Fruit fly (Drosophila melanogaster) whole organism, embryonic: ENCODE results near the gene rols.

ENCODE experiments used
- Bdp1 ChIP-seq: fragments of 200-800 bp; sonication (Bioruptor generic); optimal IDR thresholded peaks from 3 replicates; lab custom pipeline; 2016; ENCODE audit warnings: missing biosample characterization, missing genetic modification characterization
- CG10209 ChIP-seq: fragments of 200-800 bp; sonication (Bioruptor generic); optimal IDR thresholded peaks from 3 replicates; lab custom pipeline; 2017; ENCODE audit warnings: missing biosample characterization, mild to moderate bottlenecking, missing genetic modification characterization, missing genetic modification reagents
- CG11093 ChIP-seq: fragments of 200-800 bp; sonication (Bioruptor generic); IDR thresholded peaks from 3 replicates; pipeline ENCODE4 v1.3.6; 2022; ENCODE audit warnings: missing biosample characterization, missing genetic modification characterization
- CG11696 ChIP-seq: fragments of 200-800 bp; sonication (Bioruptor generic); IDR thresholded peaks from 2 replicates; pipeline ENCODE4 v1.3.6; 2022; ENCODE audit warnings: missing biosample characterization, missing genetic modification characterization
- CG1233 ChIP-seq: fragments of 200-800 bp; sonication (Bioruptor generic); optimal IDR thresholded peaks from 4 replicates; lab custom pipeline; 2018; ENCODE audit warnings: missing biosample characterization, mild to moderate bottlenecking, missing genetic modification characterization
- CG13123 ChIP-seq: fragments of 200-800 bp; sonication (Bioruptor generic); optimal IDR thresholded peaks from 2 replicates; lab custom pipeline; 2016; ENCODE audit warnings: missing biosample characterization, missing genetic modification characterization
- CG15269 ChIP-seq: fragments of 200-800 bp; sonication (Bioruptor generic); optimal IDR thresholded peaks from 2 replicates; lab custom pipeline; 2018; ENCODE audit warnings: missing biosample characterization, mild to moderate bottlenecking, missing genetic modification characterization, moderate library complexity
- CG15601 ChIP-seq: fragments of 200-800 bp; sonication (Bioruptor generic); optimal IDR thresholded peaks from 3 replicates; lab custom pipeline; 2019; ENCODE audit warnings: missing biosample characterization, mild to moderate bottlenecking, missing genetic modification characterization, moderate library complexity
- CG1647 ChIP-seq: fragments of 200-800 bp; sonication (Bioruptor generic); optimal IDR thresholded peaks from 3 replicates; lab custom pipeline; 2016; ENCODE audit warnings: missing biosample characterization, missing genetic modification characterization
- CG17829 ChIP-seq: fragments of 200-800 bp; optimal IDR thresholded peaks from 2 replicates; lab custom pipeline; 2019; ENCODE audit warnings: missing biosample characterization, mild to moderate bottlenecking, missing genetic modification characterization, moderate library complexity
- CG2120 ChIP-seq: fragments of 200-800 bp; sonication (Bioruptor generic); optimal IDR thresholded peaks from 3 replicates; lab custom pipeline; 2016; ENCODE audit warnings: missing biosample characterization, missing genetic modification characterization
- CG2889 ChIP-seq: fragments of 200-800 bp; sonication (Bioruptor generic); IDR thresholded peaks from 3 replicates; pipeline ENCODE4 v1.3.6; 2022; ENCODE audit warnings: missing biosample characterization, missing genetic modification characterization
- CG30403 ChIP-seq: fragments of 200-800 bp; sonication (Bioruptor generic); optimal IDR thresholded peaks from 3 replicates; lab custom pipeline; 2016; ENCODE audit warnings: missing biosample characterization, missing genetic modification characterization
- CG33557 ChIP-seq: fragments of 200-800 bp; sonication (Bioruptor generic); optimal IDR thresholded peaks from 2 replicates; lab custom pipeline; 2019; ENCODE audit warnings: missing biosample characterization, mild to moderate bottlenecking, missing genetic modification characterization, moderate library complexity
- CG3407 ChIP-seq: fragments of 200-800 bp; sonication (Bioruptor generic); optimal IDR thresholded peaks from 2 replicates; lab custom pipeline; 2018; ENCODE audit warnings: missing biosample characterization, mild to moderate bottlenecking, missing genetic modification characterization
- CG5953 ChIP-seq: fragments of 200-800 bp; sonication (Bioruptor generic); IDR thresholded peaks from 2 replicates; pipeline ENCODE4 v1.3.6; 2022; ENCODE audit warnings: missing biosample characterization, missing genetic modification characterization
- CG7963 ChIP-seq: fragments of 200-800 bp; sonication (Bioruptor generic); IDR thresholded peaks from 3 replicates; pipeline ENCODE4 v1.3.6; 2022; ENCODE audit warnings: missing biosample characterization, missing genetic modification characterization; ENCODE audit not compliant: partially characterized antibody
- CG9797 ChIP-seq: fragments of 200-800 bp; sonication (Bioruptor generic); optimal IDR thresholded peaks from 3 replicates; lab custom pipeline; 2018; ENCODE audit warnings: missing biosample characterization, mild to moderate bottlenecking, missing genetic modification characterization
- D19B ChIP-seq: fragments of 200-800 bp; sonication (Bioruptor generic); optimal IDR thresholded peaks from 2 replicates; lab custom pipeline; 2017; ENCODE audit warnings: missing biosample characterization, mild to moderate bottlenecking, missing genetic modification characterization
- E2f2 ChIP-seq: fragments of 200-800 bp; sonication (Bioruptor generic); IDR thresholded peaks from 2 replicates; pipeline ENCODE4 v1.3.6; 2022; ENCODE audit warnings: missing biosample characterization, missing genetic modification characterization
- Elba2 ChIP-seq: fragments of 200-800 bp; sonication (Bioruptor generic); optimal IDR thresholded peaks from 3 replicates; lab custom pipeline; 2016; ENCODE audit warnings: missing biosample characterization, missing genetic modification characterization
- Ets97D ChIP-seq: fragments of 200-800 bp; sonication (Bioruptor generic); optimal IDR thresholded peaks from 3 replicates; lab custom pipeline; 2016; ENCODE audit warnings: missing biosample characterization, missing genetic modification characterization
- Fer2 ChIP-seq: fragments of 200-800 bp; sonication (Bioruptor generic); optimal IDR thresholded peaks from 2 replicates; lab custom pipeline; 2018; ENCODE audit warnings: missing biosample characterization, mild to moderate bottlenecking, missing genetic modification characterization, moderate library complexity
- Mad ChIP-seq: fragments of 200-800 bp; sonication (Bioruptor generic); optimal IDR thresholded peaks from 2 replicates; lab custom pipeline; 2016; ENCODE audit warnings: missing biosample characterization, missing genetic modification characterization
- NC2β ChIP-seq: fragments of 200-800 bp; sonication (Bioruptor generic); optimal IDR thresholded peaks from 2 replicates; lab custom pipeline; 2016; ENCODE audit warnings: missing biosample characterization, missing genetic modification characterization
- Oli ChIP-seq: fragments of 200-800 bp; sonication (Bioruptor generic); optimal IDR thresholded peaks from 2 replicates; lab custom pipeline; 2018; ENCODE audit warnings: missing biosample characterization, mild to moderate bottlenecking, missing genetic modification characterization, moderate library complexity
- Optix ChIP-seq: fragments of 200-800 bp; sonication (Bioruptor generic); IDR thresholded peaks from 3 replicates; pipeline ENCODE4 v1.3.6; 2022; ENCODE audit warnings: missing biosample characterization, missing genetic modification characterization
- Ptx1 ChIP-seq: fragments of 200-800 bp; sonication (Bioruptor generic); IDR thresholded peaks from 2 replicates; pipeline ENCODE4 v1.3.6; 2022; ENCODE audit warnings: missing biosample characterization, missing genetic modification characterization
- Rfx ChIP-seq: fragments of 200-800 bp; sonication (Bioruptor generic); IDR thresholded peaks from 2 replicates; pipeline ENCODE4 v1.3.6; 2022; ENCODE audit warnings: missing biosample characterization, missing genetic modification characterization
- Rx ChIP-seq: fragments of 200-800 bp; sonication (Bioruptor generic); IDR thresholded peaks from 2 replicates; pipeline ENCODE4 v1.3.6; 2022; ENCODE audit warnings: missing biosample characterization, missing genetic modification characterization
- Tbp ChIP-seq: fragments of >200 bp; optimal IDR thresholded peaks from 2 replicates; lab custom pipeline; 2018; ENCODE audit warnings: missing biosample characterization, missing genetic modification characterization
- Usf ChIP-seq: fragments of 200-800 bp; sonication (Bioruptor generic); optimal IDR thresholded peaks from 2 replicates; lab custom pipeline; 2017; ENCODE audit warnings: missing genotype, missing biosample characterization, missing genetic modification characterization
- aop ChIP-seq: fragments of 200-800 bp; sonication (Bioruptor generic); IDR thresholded peaks from 2 replicates; pipeline ENCODE4 v1.3.6; 2022; ENCODE audit warnings: missing biosample characterization, missing genetic modification characterization
- dmrt11E ChIP-seq: fragments of 200-800 bp; sonication (Bioruptor generic); optimal IDR thresholded peaks from 3 replicates; lab custom pipeline; 2018; ENCODE audit warnings: missing biosample characterization, mild to moderate bottlenecking, missing genetic modification characterization, moderate library complexity
- emc ChIP-seq: fragments of 200-800 bp; sonication (Bioruptor generic); optimal IDR thresholded peaks from 2 replicates; lab custom pipeline; 2016; ENCODE audit warnings: missing biosample characterization, missing genetic modification characterization
- exex ChIP-seq: fragments of 200-800 bp; sonication (Bioruptor generic); optimal IDR thresholded peaks from 4 replicates; lab custom pipeline; 2018; ENCODE audit warnings: missing biosample characterization, mild to moderate bottlenecking, missing genetic modification characterization, moderate library complexity
- gcm2 ChIP-seq: fragments of 200-800 bp; sonication (Bioruptor generic); optimal IDR thresholded peaks from 2 replicates; lab custom pipeline; 2016; ENCODE audit warnings: missing biosample characterization, missing genetic modification characterization
- h ChIP-seq: fragments of >200 bp; optimal IDR thresholded peaks from 2 replicates; lab custom pipeline; 2017
- jing ChIP-seq: fragments of 200-800 bp; sonication (Bioruptor generic); optimal IDR thresholded peaks from 2 replicates; lab custom pipeline; 2018; ENCODE audit warnings: missing biosample characterization, mild to moderate bottlenecking, missing genetic modification characterization
- mld ChIP-seq: fragments of 200-800 bp; sonication (Bioruptor generic); IDR thresholded peaks from 3 replicates; pipeline ENCODE4 v1.3.6; 2022; ENCODE audit warnings: missing biosample characterization, missing genetic modification characterization; ENCODE audit not compliant: partially characterized antibody
- nau ChIP-seq: fragments of 200-800 bp; sonication (Bioruptor generic); optimal IDR thresholded peaks from 3 replicates; lab custom pipeline; 2017; ENCODE audit warnings: missing biosample characterization, mild to moderate bottlenecking, missing genetic modification characterization, missing genetic modification reagents
- nom ChIP-seq: fragments of 200-800 bp; sonication (Bioruptor generic); optimal IDR thresholded peaks from 2 replicates; lab custom pipeline; 2017; ENCODE audit warnings: missing biosample characterization, missing genetic modification characterization, mild to moderate bottlenecking, moderate library complexity, missing genetic modification reagents
- pnt ChIP-seq: fragments of 200-800 bp; sonication (Bioruptor generic); optimal IDR thresholded peaks from 3 replicates; lab custom pipeline; 2016; ENCODE audit warnings: missing biosample characterization, missing genetic modification characterization
- sisA ChIP-seq: fragments of 200-800 bp; sonication (Bioruptor generic); IDR thresholded peaks from 2 replicates; pipeline ENCODE4 v1.3.6; 2022; ENCODE audit warnings: missing biosample characterization, missing genetic modification characterization
- ssp ChIP-seq: fragments of 200-800 bp; sonication (Bioruptor generic); IDR thresholded peaks from 2 replicates; pipeline ENCODE4 v1.3.6; 2022; ENCODE audit warnings: missing biosample characterization, missing genetic modification characterization
- tna ChIP-seq: fragments of 200-800 bp; sonication (Bioruptor generic); IDR thresholded peaks from 2 replicates; pipeline ENCODE4 v1.3.6; 2022; ENCODE audit warnings: missing biosample characterization, missing genetic modification characterization; ENCODE audit not compliant: partially characterized antibody
- trem ChIP-seq: fragments of 200-800 bp; optimal IDR thresholded peaks from 3 replicates; lab custom pipeline; 2019; ENCODE audit warnings: missing biosample characterization, mild to moderate bottlenecking, missing genetic modification characterization, moderate library complexity
- wdn ChIP-seq: fragments of 200-800 bp; sonication (Bioruptor generic); IDR thresholded peaks from 2 replicates; pipeline ENCODE4 v1.3.6; 2022; ENCODE audit warnings: missing biosample characterization, missing genetic modification characterization
- wor ChIP-seq: fragments of 200-800 bp; sonication (Bioruptor generic); IDR thresholded peaks from 2 replicates; pipeline ENCODE4 v1.3.6; 2022; ENCODE audit warnings: missing biosample characterization, missing genetic modification characterization
- z ChIP-seq: fragments of 200-800 bp; sonication (Bioruptor generic); IDR thresholded peaks from 3 replicates; pipeline ENCODE4 v1.3.6; 2022; ENCODE audit warnings: missing biosample characterization, missing genetic modification characterization

rols gene

DNA sequence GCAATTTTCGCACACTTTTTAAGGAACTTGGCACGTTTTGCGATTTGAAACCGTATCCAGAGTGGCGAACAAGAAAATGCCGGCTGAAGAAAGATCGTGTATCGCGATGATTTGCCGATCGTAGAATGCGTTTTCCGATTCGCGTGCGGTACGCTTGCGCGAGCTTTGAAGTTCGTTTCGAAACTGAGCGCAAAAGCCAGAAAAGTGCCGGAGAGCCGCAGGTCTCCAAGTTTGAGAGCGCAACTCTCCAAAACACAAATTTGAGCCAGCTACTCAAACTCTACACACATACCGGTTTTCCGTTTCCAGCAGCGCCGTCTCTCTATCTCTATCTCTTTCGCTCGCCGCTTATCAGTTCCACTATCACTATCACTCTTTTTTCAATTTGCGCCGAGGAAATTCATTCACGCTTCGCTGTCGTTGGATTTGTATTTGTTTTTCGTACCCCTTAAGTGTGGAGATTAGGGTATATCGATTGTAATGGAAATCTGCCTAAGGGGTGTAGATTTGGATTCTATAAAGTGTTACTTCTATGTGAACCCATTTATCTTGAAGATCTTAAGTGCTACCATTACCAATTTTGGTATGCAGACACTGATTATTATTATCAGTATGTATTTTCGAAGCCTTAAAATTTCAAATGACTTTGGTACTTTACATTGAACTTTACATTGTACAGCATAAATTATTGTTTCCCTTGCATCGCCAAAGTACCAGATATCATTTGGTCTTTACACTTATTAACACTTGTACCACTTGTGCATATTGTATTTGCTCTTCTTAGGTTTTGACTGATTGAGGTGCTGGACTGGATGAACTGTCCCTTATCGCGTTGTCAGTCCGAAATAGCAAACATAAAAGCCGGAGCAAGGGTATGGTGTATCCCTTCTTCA, 8.1 kb downstream of the rols start (continued):
- peak; percentile 69 for TF ChIP-seq ssp
- TF ChIP-seq CG15601 (tag; lab: Kevin White, UChicago) = peak; percentile 29
- TF ChIP-seq z (GFP tag; lab: Robert Waterston, UW) = peak; percentile 64; the same call in 1 of the 3 replicates
- no peak for TF ChIP-seq CG11696 (GFP tag; lab: Robert Waterston, UW)
- TF ChIP-seq CG30403 (GFP tag; lab: Kevin White, UChicago) = peak; percentile 84
- peak; percentile 54 for TF ChIP-seq exex
- TF ChIP-seq CG33557 (GFP tag; lab: Kevin White, UChicago) = no peak
- TF ChIP-seq E2f2 (GFP tag; lab: Robert Waterston, UW) = peak; percentile 46; the same call in 1 of the 2 replicates
- peak; percentile 47 for TF ChIP-seq Rx (GFP tag; lab: Robert Waterston, UW)
- TF ChIP-seq gcm2 (GFP tag; lab: Kevin White, UChicago) = peak; percentile 24
- TF ChIP-seq emc (GFP tag; lab: Kevin White, UChicago) = peak; percentile 42
- no peak for TF ChIP-seq h (lab: Kevin White, UChicago)
- TF ChIP-seq jing (GFP tag; lab: Kevin White, UChicago) = peak; percentile 26
- TF ChIP-seq dmrt11E = peak; percentile 74
- peak; percentile 81 for TF ChIP-seq Ptx1 (GFP tag; lab: Robert Waterston, UW)
- TF ChIP-seq Oli (tag; lab: Kevin White, UChicago) = peak; percentile 78
- peak; percentile 57 for TF ChIP-seq Usf (GFP tag; lab: Kevin White, UChicago)
- no peak for TF ChIP-seq CG9797 (GFP tag; lab: Kevin White, UChicago)
- TF ChIP-seq sisA (GFP tag; lab: Robert Waterston, UW) = peak; percentile 46
- peak; percentile 35 for TF ChIP-seq CG1233 (GFP tag; lab: Kevin White, UChicago)
- peak; percentile 37 for TF ChIP-seq CG13123 (GFP tag; lab: Kevin White, UChicago)
- peak; percentile 31 for TF ChIP-seq trem (tag; lab: Kevin White, UChicago)
- TF ChIP-seq Elba2 (GFP tag; lab: Kevin White, UChicago) = no peak
- no peak for TF ChIP-seq Ets97D (GFP tag; lab: Kevin White, UChicago)
- TF ChIP-seq Bdp1 = peak; percentile 32
- peak; percentile 27 for TF ChIP-seq Mad (GFP tag; lab: Kevin White, UChicago)
- TF ChIP-seq CG11093 (GFP tag; lab: Robert Waterston, UW) = no peak; the same call in 2 of the 3 replicates
- peak; percentile 37 for TF ChIP-seq CG17829 (tag; lab: Kevin White, UChicago)
- no peak for TF ChIP-seq Optix (GFP tag; lab: Robert Waterston, UW)
- peak; percentile 68 for TF ChIP-seq NC2β (GFP tag; lab: Kevin White, UChicago)
- peak; percentile 24; the same call in 1 of the 2 replicates for TF ChIP-seq CG5953
- no peak for TF ChIP-seq CG2889 (GFP tag; lab: Robert Waterston, UW)
- TF ChIP-seq tna = peak; percentile 30; the same call in 1 of the 2 replicates
- TF ChIP-seq CG10209 = peak; percentile 69
- no peak for TF ChIP-seq Tbp
- TF ChIP-seq CG2120 (GFP tag; lab: Kevin White, UChicago) = peak; percentile 74
- TF ChIP-seq D19B (GFP tag; lab: Kevin White, UChicago) = peak; percentile 98
- peak; percentile 59 for TF ChIP-seq CG15269 (tag; lab: Kevin White, UChicago)
- no peak for TF ChIP-seq aop (GFP tag; lab: Robert Waterston, UW)
- TF ChIP-seq CG1647 (GFP tag; lab: Kevin White, UChicago) = peak; percentile 31
- peak; percentile 65 for TF ChIP-seq nau (GFP tag; lab: Kevin White, UChicago)
- TF ChIP-seq Rfx (GFP tag; lab: Robert Waterston, UW) = peak; percentile 61
- peak; percentile 52 for TF ChIP-seq wor (GFP tag; lab: Robert Waterston, UW)
- TF ChIP-seq CG7963 (GFP tag; lab: Robert Waterston, UW) = no peak
- TF ChIP-seq wdn = no peak
- TF ChIP-seq CG3407 = peak; percentile 56
- TF ChIP-seq pnt (GFP tag; lab: Kevin White, UChicago) = peak; percentile 70
- TF ChIP-seq nom (GFP tag; lab: Kevin White, UChicago) = peak; percentile 35
- no peak for TF ChIP-seq mld (GFP tag; lab: Robert Waterston, UW)
- no peak for TF ChIP-seq Fer2 (tag; lab: Kevin White, UChicago)
